Worm (Caenorhabditis elegans) whole organism, L2 larva: Measurements from ENCODE around the gene R02D3.8.

ENCODE experiments used
- Y55F3AM.14 ChIP-seq: fragments of 200-800 bp; sonication (Bioruptor generic); optimal IDR thresholded peaks from 2 replicates; lab custom pipeline; 2018; ENCODE audit warnings: mild to moderate bottlenecking, missing genetic modification characterization, missing compliant biosample characterization
- ama-1 ChIP-seq: fragments of 150-350 bp; optimal IDR thresholded peaks from 2 replicates; lab custom pipeline; 2018; ENCODE audit warnings: inconsistent platforms
- dmd-4 ChIP-seq: sonication (generic microtip); optimal IDR thresholded peaks from 2 replicates; lab custom pipeline; 2017; ENCODE audit warnings: missing biosample characterization, missing genetic modification characterization
- nhr-237 ChIP-seq: fragments of 150-350 bp; optimal IDR thresholded peaks from 2 replicates; lab custom pipeline; 2014; ENCODE audit warnings: missing biosample characterization, missing genetic modification characterization
- nhr-77 ChIP-seq: fragments of 150-350 bp; optimal IDR thresholded peaks from 2 replicates; lab custom pipeline; 2014; ENCODE audit warnings: missing biosample characterization, missing genetic modification characterization
- peb-1 ChIP-seq: fragments of 150-350 bp; optimal IDR thresholded peaks from 2 replicates; lab custom pipeline; 2014; ENCODE audit warnings: missing biosample characterization, missing genetic modification characterization
- snpc-4 ChIP-seq: fragments of 150-350 bp; optimal IDR thresholded peaks from 2 replicates; lab custom pipeline; 2014; ENCODE audit warnings: missing biosample characterization, missing genetic modification characterization
- unc-39 ChIP-seq: fragments of 150-350 bp; optimal IDR thresholded peaks from 2 replicates; lab custom pipeline; 2014; ENCODE audit warnings: missing biosample characterization, missing genetic modification characterization
- ztf-11 ChIP-seq: sonication (generic microtip); optimal IDR thresholded peaks from 2 replicates; lab custom pipeline; 2017; ENCODE audit warnings: missing biosample characterization, missing genetic modification characterization

DNA sequence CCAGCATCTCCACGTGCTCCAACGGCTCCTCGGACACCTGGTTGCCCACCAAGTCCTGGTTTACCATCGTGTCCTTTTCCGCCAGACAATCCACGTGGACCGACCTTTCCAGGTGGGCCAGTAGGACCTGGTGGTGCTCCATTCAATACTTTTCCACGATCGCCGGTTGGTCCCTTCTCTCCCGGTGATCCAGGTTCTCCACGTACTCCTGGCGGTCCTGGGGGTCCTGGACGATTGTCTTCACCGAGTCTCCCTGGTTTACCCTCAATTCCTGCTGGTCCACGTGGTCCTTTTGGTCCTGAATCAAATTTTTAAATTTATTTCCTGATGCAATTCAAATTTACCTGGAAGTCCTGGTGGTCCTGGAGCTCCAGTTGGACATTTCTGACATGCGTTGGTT lies 1.4 kb upstream of the R02D3.8 start:
- TF ChIP-seq unc-39 (no peak), nhr-237 (tag; lab: Kevin White, UChicago) (no peak), snpc-4 (tag; lab: Kevin White, UChicago) (no peak), ztf-11 (tag; lab: Kevin White, UChicago) (no peak), ama-1 (lab: Kevin White, UChicago) (no peak), dmd-4 (tag; lab: Kevin White, UChicago) (no peak), Y55F3AM.14 (GFP tag; lab: Kevin White, UChicago) (no peak), nhr-77 (no peak), peb-1 (tag; lab: Kevin White, UChicago) (no peak)
